Fruit fly (Drosophila melanogaster) whole organism, wandering third instar larva: Measurements from ENCODE around the gene CG34265.

Experiments
- Abd-B ChIP-seq: fragments of >200 bp; optimal IDR thresholded peaks from 2 replicates; lab custom pipeline; 2017; ENCODE audit warnings: missing biosample characterization, missing genetic modification characterization
- CG32264 ChIP-seq: fragments of 200-800 bp; sonication (Bioruptor generic); optimal IDR thresholded peaks from 2 replicates; lab custom pipeline; 2016; ENCODE audit warnings: missing biosample characterization, missing genetic modification characterization
- CrebA ChIP-seq: fragments of 200-800 bp; sonication (Bioruptor generic); optimal IDR thresholded peaks from 2 replicates; lab custom pipeline; 2016; ENCODE audit warnings: missing biosample characterization, mild to moderate bottlenecking, missing genetic modification characterization, borderline replicate concordance
- GATAd ChIP-seq: sonication (Bioruptor generic); optimal IDR thresholded peaks from 2 replicates; lab custom pipeline; 2016; ENCODE audit warnings: missing biosample characterization, missing genetic modification characterization
- Hnf4 ChIP-seq: fragments of 200-800 bp; sonication (Bioruptor generic); optimal IDR thresholded peaks from 2 replicates; lab custom pipeline; 2016; ENCODE audit warnings: missing biosample characterization, mild to moderate bottlenecking, missing genetic modification characterization
- Hr78 ChIP-seq: fragments of >200 bp; optimal IDR thresholded peaks from 2 replicates; lab custom pipeline; 2017; ENCODE audit warnings: missing biosample characterization, missing genetic modification characterization
- Hr83 ChIP-seq: fragments of 200-300 bp; sonication (Bioruptor generic); optimal IDR thresholded peaks from 2 replicates; lab custom pipeline; 2016; ENCODE audit warnings: missing biosample characterization, mild to moderate bottlenecking, missing genetic modification characterization, moderate library complexity; ENCODE audit not compliant: poor library complexity, severe bottlenecking
- OdsH ChIP-seq: fragments of 200-800 bp; sonication (Bioruptor generic); optimal IDR thresholded peaks from 2 replicates; lab custom pipeline; 2016; ENCODE audit warnings: missing biosample characterization, mild to moderate bottlenecking, missing genetic modification characterization
- ey ChIP-seq: fragments of 200-800 bp; sonication (Bioruptor generic); optimal IDR thresholded peaks from 2 replicates; lab custom pipeline; 2016; ENCODE audit warnings: missing biosample characterization, missing genetic modification characterization
- fru ChIP-seq: fragments of 200-800 bp; sonication (Bioruptor generic); optimal IDR thresholded peaks from 3 replicates; lab custom pipeline; 2016; ENCODE audit warnings: missing biosample characterization, mild to moderate bottlenecking, missing genetic modification characterization
- pan ChIP-seq: fragments of >200 bp; optimal IDR thresholded peaks from 2 replicates; lab custom pipeline; 2017
- usp ChIP-seq: fragments of >200 bp; optimal IDR thresholded peaks from 2 replicates; lab custom pipeline; 2017; ENCODE audit warnings: missing biosample characterization, missing genetic modification characterization

- no peak for TF ChIP-seq Hnf4 (GFP tag; lab: Kevin White, UChicago)
- TF ChIP-seq CG32264 (GFP tag; lab: Kevin White, UChicago) = no peak
- no peak for TF ChIP-seq Hr83 (GFP tag; lab: Kevin White, UChicago)
- no peak for TF ChIP-seq Abd-B (GFP tag; lab: Kevin White, UChicago)
- no peak for TF ChIP-seq OdsH
- TF ChIP-seq usp (GFP tag; lab: Kevin White, UChicago) = no peak
- no peak for TF ChIP-seq Hr78 (GFP tag; lab: Kevin White, UChicago)
- no peak for TF ChIP-seq CrebA (GFP tag; lab: Kevin White, UChicago)
- no peak for TF ChIP-seq fru (GFP tag; lab: Kevin White, UChicago)
- no peak for TF ChIP-seq pan (lab: Kevin White, UChicago)
- TF ChIP-seq ey (GFP tag; lab: Kevin White, UChicago) = no peak
- TF ChIP-seq GATAd (GFP tag; lab: Kevin White, UChicago) = no peak
Measured at dm6 chr3L:3226458-3226783, 41.8 kb upstream of the CG34265 start.
